In genomic region chrIV:2642673-2643072, ce11 we compare ENCODE assay signal across 2 worm cellular contexts.
TF ChIP-seq lines count a peak whose summit lies in the region.

Gene ric-8 (plus strand): TSS chrIV:2642973.

TF ChIP-seq in whole organism, L4 larva, 104 proteins besides CTCF, POLR2A, EP300 and RAD21:
- TF ChIP-seq mes-2 (tag; optimal IDR thresholded peaks at IDR 0.05; lab: Kevin White, UChicago; ENCODE audit: poor library complexity, severe bottlenecking) (no peak), Y48G9A.11 (GFP tag; IDR thresholded peaks at IDR 0.05; lab: Robert Waterston, UW) (peak; percentile 40; the same call in 1 of the 2 replicates), dpl-1 (GFP tag; optimal IDR thresholded peaks at IDR 0.05; lab: Kevin White, UChicago) (no peak)
TF ChIP-seq in whole organism, L4 larva: peak in this region for 1.

TF ChIP-seq in whole organism, young adult, 124 proteins besides CTCF, POLR2A, EP300 and RAD21:
- 0 out of 2 replicates have a peak, but pooled peaks have one; percentile 23 for TF ChIP-seq attf-3 (GFP tag; conservative IDR thresholded peaks at IDR 0.05; lab: Robert Waterston, UW)
- no peak for TF ChIP-seq F37B4.10 (GFP tag; IDR thresholded peaks at IDR 0.05; lab: Robert Waterston, UW)
